Fruit fly (Drosophila melanogaster): ENCODE data around the gene Dscam4.

Dscam4 gene

dm6 chr3L:8314788-8315140, 76.3 kb downstream of the Dscam4 start (continued):
- TF ChIP-seq pita (GFP tag; optimal IDR thresholded peaks at IDR 0.05) (no peak), bab2 (GFP tag; optimal IDR thresholded peaks at IDR 0.05) (no peak), CG42726 (GFP tag; IDR thresholded peaks at IDR 0.05; ENCODE audit: partially characterized antibody) (no peak), chinmo (GFP tag; IDR thresholded peaks at IDR 0.05; ENCODE audit: partially characterized antibody) (no peak), danr (GFP tag; IDR thresholded peaks at IDR 0.05) (no peak), Hey (tag; optimal IDR thresholded peaks at IDR 0.05) (peak; percentile 71), Fer3 (tag; optimal IDR thresholded peaks at IDR 0.05) (peak; percentile 21), Xrp1 (GFP tag; IDR thresholded peaks at IDR 0.05) (peak; percentile 30; the same call in 1 of the 2 replicates), Taf1 (GFP tag; IDR thresholded peaks at IDR 0.05) (peak; percentile 47; the same call in 1 of the 2 replicates), ase (GFP tag; IDR thresholded peaks at IDR 0.05) (no peak), Gug (GFP tag; IDR thresholded peaks at IDR 0.05) (peak; percentile 15; the same call in 1 of the 4 replicates), rib (GFP tag; IDR thresholded peaks at IDR 0.05) (no peak), Gsc (GFP tag; IDR thresholded peaks at IDR 0.05) (no peak), seq (GFP tag; IDR thresholded peaks at IDR 0.05) (no peak), CG11456 (GFP tag; IDR thresholded peaks at IDR 0.05) (no peak; the same call in 2 of the 3 replicates), HLH4C (GFP tag; IDR thresholded peaks at IDR 0.05; ENCODE audit: partially characterized antibody) (no peak), Hmr (GFP tag; optimal IDR thresholded peaks at IDR 0.05) (no peak), CG2202 (tag; optimal IDR thresholded peaks at IDR 0.05) (no peak), sqz (GFP tag; optimal IDR thresholded peaks at IDR 0.05) (no peak), BtbVII (GFP tag; optimal IDR thresholded peaks at IDR 0.05) (no peak), al (GFP tag; IDR thresholded peaks at IDR 0.05) (0 out of 2 replicates have a peak, but pooled peaks have one; percentile 4), Ravus (GFP tag; IDR thresholded peaks at IDR 0.05) (no peak), CTCF (GFP tag; optimal IDR thresholded peaks at IDR 0.05) (no peak), nerfin-1 (tag; optimal IDR thresholded peaks at IDR 0.05) (no peak), Camta (GFP tag; optimal IDR thresholded peaks at IDR 0.05) (no peak), Sin3A (optimal IDR thresholded peaks at IDR 0.05) (no peak), CG8924 (tag; optimal IDR thresholded peaks at IDR 0.05) (no peak), Sox100B (GFP tag; optimal IDR thresholded peaks at IDR 0.05) (no peak), Ssrp (tag; optimal IDR thresholded peaks at IDR 0.05) (no peak), kay (GFP tag; optimal IDR thresholded peaks at IDR 0.05) (no peak), hbn (GFP tag; IDR thresholded peaks at IDR 0.05; ENCODE audit: partially characterized antibody) (no peak), Scr (GFP tag; IDR thresholded peaks at IDR 0.05; ENCODE audit: partially characterized antibody) (no peak), Pdp1 (GFP tag; optimal IDR thresholded peaks at IDR 0.05) (no peak), dm (GFP tag; optimal IDR thresholded peaks at IDR 0.05) (peak; percentile 45), ewg (GFP tag; optimal IDR thresholded peaks at IDR 0.05) (no peak), Oli (tag; optimal IDR thresholded peaks at IDR 0.05) (no peak), ATbp (GFP tag; optimal IDR thresholded peaks at IDR 0.05) (no peak), gro (GFP tag; optimal IDR thresholded peaks at IDR 0.05) (no peak), Nf-YB (GFP tag; optimal IDR thresholded peaks at IDR 0.05) (no peak), en (GFP tag; optimal IDR thresholded peaks at IDR 0.05) (no peak), chn (GFP tag; optimal IDR thresholded peaks at IDR 0.05) (peak; percentile 16), pum (GFP tag; optimal IDR thresholded peaks at IDR 0.05) (no peak), CG31388 (GFP tag; optimal IDR thresholded peaks at IDR 0.05) (no peak), slbo (GFP tag; IDR thresholded peaks at IDR 0.05) (peak; percentile 57), CkIIα-i1 (GFP tag; IDR thresholded peaks at IDR 0.05) (no peak), CG11560 (tag; IDR thresholded peaks at IDR 0.05) (no peak), Abd-B (GFP tag; optimal IDR thresholded peaks at IDR 0.05) (no peak), CG6689 (GFP tag; IDR thresholded peaks at IDR 0.05) (peak; percentile 42; the same call in 1 of the 2 replicates), croc (GFP tag; conservative IDR thresholded peaks at IDR 0.05) (no peak), sd (tag; optimal IDR thresholded peaks at IDR 0.05) (no peak), peb (GFP tag; IDR thresholded peaks at IDR 0.05) (no peak), D19B (GFP tag; optimal IDR thresholded peaks at IDR 0.05) (peak; percentile 96), Optix (GFP tag; IDR thresholded peaks at IDR 0.05) (no peak)
